Worm (Caenorhabditis elegans) whole organism, L3 larva: ENCODE results near the gene K03B8.14.
A peak's percentile ranks its signal among the peaks of the same experiment; 100 is the strongest.

Experiments
- ZK546.5 ChIP-seq: sonication (generic microtip); optimal IDR thresholded peaks from 2 replicates; lab custom pipeline; 2017; ENCODE audit warnings: missing biosample characterization, missing genetic modification characterization
- ama-1 ChIP-seq: fragments of 150-350 bp; optimal IDR thresholded peaks from 2 replicates; lab custom pipeline; 2018
- ceh-16 ChIP-seq: sonication (generic microtip); optimal IDR thresholded peaks from 2 replicates; lab custom pipeline; 2017; ENCODE audit warnings: missing biosample characterization, missing genetic modification characterization
- ceh-28 ChIP-seq: fragments of 150-350 bp; optimal IDR thresholded peaks from 2 replicates; lab custom pipeline; 2014; ENCODE audit warnings: missing biosample characterization, missing genetic modification reagents, missing genetic modification characterization
- ceh-82 ChIP-seq: fragments of 150-350 bp; optimal IDR thresholded peaks from 2 replicates; lab custom pipeline; 2014; ENCODE audit warnings: missing biosample characterization, missing genetic modification characterization
- egl-5 ChIP-seq: fragments of 150-350 bp; optimal IDR thresholded peaks from 2 replicates; lab custom pipeline; 2017; ENCODE audit warnings: missing biosample characterization, missing genetic modification reagents, missing genetic modification characterization, inconsistent platforms
- elt-1 ChIP-seq: fragments of 150-350 bp; optimal IDR thresholded peaks from 2 replicates; lab custom pipeline; 2014; ENCODE audit warnings: missing biosample characterization, missing genetic modification characterization
- elt-2 ChIP-seq: sonication (generic microtip); optimal IDR thresholded peaks from 2 replicates; lab custom pipeline; 2016; ENCODE audit warnings: missing genetic modification reagents, mild to moderate bottlenecking, missing genetic modification characterization, missing compliant biosample characterization
- elt-3 ChIP-seq, 3 experiments: fragments of 150-350 bp in 1 of 3; sonication (generic microtip) in 2 of 3; optimal IDR thresholded peaks; 2 replicates in 2 of 3; 4 replicates in 1 of 3; lab custom pipeline; 2014 to 2017; ENCODE audit warnings: missing biosample characterization in 3 of 3, missing genetic modification characterization in 3 of 3
- fkh-10 ChIP-seq: sonication (generic microtip); optimal IDR thresholded peaks from 2 replicates; lab custom pipeline; 2017; ENCODE audit warnings: missing biosample characterization, missing genetic modification reagents, missing genetic modification characterization
- fkh-2 ChIP-seq: fragments of 150-350 bp; optimal IDR thresholded peaks from 2 replicates; lab custom pipeline; 2014; ENCODE audit warnings: missing biosample characterization, missing genetic modification reagents, missing genetic modification characterization
- hmg-11 ChIP-seq: sonication (generic microtip); optimal IDR thresholded peaks from 2 replicates; lab custom pipeline; 2016; ENCODE audit warnings: missing genetic modification characterization, missing compliant biosample characterization
- jun-1 ChIP-seq: fragments of 150-350 bp; optimal IDR thresholded peaks from 2 replicates; lab custom pipeline; 2014; ENCODE audit warnings: missing biosample characterization, missing genetic modification reagents, missing genetic modification characterization
- lin-15B ChIP-seq: fragments of 150-350 bp; optimal IDR thresholded peaks from 2 replicates; lab custom pipeline; 2014; ENCODE audit warnings: missing biosample characterization, missing genetic modification characterization
- lin-39 ChIP-seq: fragments of 150-350 bp; optimal IDR thresholded peaks from 2 replicates; lab custom pipeline; 2018; ENCODE audit warnings: missing biosample characterization, missing genetic modification reagents, missing genetic modification characterization
- mdl-1 ChIP-seq: fragments of 150-350 bp; optimal IDR thresholded peaks from 2 replicates; lab custom pipeline; 2014; ENCODE audit warnings: missing biosample characterization, missing genetic modification characterization
- mml-1 ChIP-seq: fragments of 150-350 bp; sonication (generic microtip); optimal IDR thresholded peaks from 3 replicates; lab custom pipeline; 2014; ENCODE audit warnings: missing biosample characterization, missing genetic modification characterization
- nfya-1 ChIP-seq: sonication (generic microtip); optimal IDR thresholded peaks from 2 replicates; lab custom pipeline; 2017; ENCODE audit warnings: missing genetic modification characterization, mild to moderate bottlenecking, missing compliant biosample characterization, antibody characterized with exemption, moderate library complexity; ENCODE audit not compliant: insufficient read depth
- nhr-12 ChIP-seq: fragments of 150-350 bp; optimal IDR thresholded peaks from 2 replicates; lab custom pipeline; 2014; ENCODE audit warnings: missing biosample characterization, missing genetic modification characterization
- nhr-28 ChIP-seq: fragments of 150-350 bp; optimal IDR thresholded peaks from 2 replicates; lab custom pipeline; 2014; ENCODE audit warnings: missing biosample characterization, missing genetic modification characterization
- nhr-76 ChIP-seq: fragments of 150-350 bp; sonication (generic microtip); optimal IDR thresholded peaks from 5 replicates; lab custom pipeline; 2014; ENCODE audit warnings: missing biosample characterization, missing genetic modification characterization
- nhr-77 ChIP-seq: fragments of 150-350 bp; optimal IDR thresholded peaks from 2 replicates; lab custom pipeline; 2014; ENCODE audit warnings: missing biosample characterization, missing genetic modification characterization
- pha-4 ChIP-seq: fragments of 150-350 bp; optimal IDR thresholded peaks from 2 replicates; lab custom pipeline; 2014; ENCODE audit warnings: missing biosample characterization, missing genetic modification reagents, missing genetic modification characterization
- pqm-1 ChIP-seq: fragments of 150-350 bp; optimal IDR thresholded peaks from 2 replicates; lab custom pipeline; 2017; ENCODE audit warnings: missing biosample characterization, missing genetic modification characterization, inconsistent platforms
- sea-2 ChIP-seq: fragments of 150-350 bp; sonication (generic microtip); optimal IDR thresholded peaks from 4 replicates; lab custom pipeline; 2014; ENCODE audit warnings: missing biosample characterization, missing genetic modification reagents, missing genetic modification characterization
- skn-1 ChIP-seq: fragments of 150-350 bp; optimal IDR thresholded peaks from 2 replicates; lab custom pipeline; 2014; ENCODE audit warnings: missing biosample characterization, missing genetic modification characterization
- tbx-2 ChIP-seq: sonication (generic microtip); optimal IDR thresholded peaks from 2 replicates; lab custom pipeline; 2016; ENCODE audit warnings: mild to moderate bottlenecking, missing genetic modification characterization, missing compliant biosample characterization
- unc-39 ChIP-seq: sonication (generic microtip); optimal IDR thresholded peaks from 4 replicates; lab custom pipeline; 2017; ENCODE audit warnings: missing biosample characterization, missing genetic modification characterization
- unc-62 ChIP-seq: fragments of 150-350 bp; sonication (generic microtip); optimal IDR thresholded peaks from 4 replicates; lab custom pipeline; 2014; ENCODE audit warnings: missing biosample characterization, missing genetic modification reagents, missing genetic modification characterization
- ztf-4 ChIP-seq: fragments of 150-350 bp; optimal IDR thresholded peaks from 2 replicates; lab custom pipeline; 2014; ENCODE audit warnings: missing biosample characterization, missing genetic modification characterization

The K03B8.14 gene

DNA sequence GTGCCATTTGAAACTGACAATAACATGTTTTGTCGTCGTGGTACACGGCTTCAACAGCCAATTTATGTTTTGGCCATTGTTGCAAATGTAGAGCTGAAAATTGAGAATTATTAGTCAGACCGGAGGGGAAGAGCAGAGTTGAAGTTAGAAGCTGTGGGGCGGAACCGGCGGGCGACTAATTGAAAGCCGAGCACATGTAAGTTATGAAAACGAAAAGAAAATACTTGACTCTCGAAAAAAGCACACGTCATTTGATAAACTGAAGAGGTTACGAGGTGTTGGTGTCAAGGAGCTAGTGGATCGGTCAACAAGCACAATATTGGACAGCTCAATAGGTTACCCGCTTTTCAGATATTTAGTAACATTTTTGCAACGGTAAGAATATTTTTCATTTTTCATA, 24.2 kb upstream of the K03B8.14 start, which contains the start of gene dop-5:
Gene dop-5 (minus strand): TSS at position 101 of the 400 bp plus-strand sequence.
- TF ChIP-seq ceh-28 (tag; lab: Kevin White, UChicago) = no peak
- TF ChIP-seq ama-1 = no peak

ce11 chrV:11372284-11372878, 17.9 kb upstream of the K03B8.14 start:
- TF ChIP-seq mdl-1 (tag; lab: Kevin White, UChicago) (no peak), ztf-4 (tag; lab: Kevin White, UChicago) (no peak), elt-3 (tag; optimal IDR thresholded peaks at IDR 0.05; lab: Kevin White, UChicago) (no peak)

DNA sequence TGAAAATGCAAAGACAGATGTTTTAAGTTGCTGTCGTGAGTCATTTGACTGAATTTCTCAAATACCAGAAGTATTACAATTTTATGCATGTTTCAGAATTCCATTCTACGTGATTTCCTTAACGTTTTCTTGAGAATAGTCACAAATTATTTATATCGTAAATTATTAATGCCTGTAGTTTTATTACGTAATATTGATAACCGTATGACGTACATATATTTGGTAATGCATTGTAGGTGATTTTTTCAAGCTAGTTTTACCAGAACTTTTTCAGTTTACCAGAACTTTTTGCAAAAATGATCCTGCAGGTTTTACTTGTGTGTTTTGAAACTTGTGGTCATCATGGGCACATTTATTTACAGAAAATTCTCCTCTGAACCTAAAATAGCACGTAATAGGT, 16.4 kb upstream of the K03B8.14 start:
- no peak for TF ChIP-seq ceh-82 (tag; lab: Kevin White, UChicago)
- no peak for TF ChIP-seq nhr-76 (tag; lab: Kevin White, UChicago)
- no peak for TF ChIP-seq sea-2 (GFP tag; lab: Kevin White, UChicago)
- no peak for TF ChIP-seq unc-62 (GFP tag; lab: Kevin White, UChicago)
- no peak for TF ChIP-seq nhr-77
- no peak for TF ChIP-seq ceh-28 (tag; lab: Kevin White, UChicago)
- TF ChIP-seq ceh-16 (tag; lab: Kevin White, UChicago) = no peak
- no peak for TF ChIP-seq ZK546.5 (tag; lab: Kevin White, UChicago)
- TF ChIP-seq fkh-2 = no peak
- no peak for TF ChIP-seq nhr-12 (tag; lab: Kevin White, UChicago)

DNA sequence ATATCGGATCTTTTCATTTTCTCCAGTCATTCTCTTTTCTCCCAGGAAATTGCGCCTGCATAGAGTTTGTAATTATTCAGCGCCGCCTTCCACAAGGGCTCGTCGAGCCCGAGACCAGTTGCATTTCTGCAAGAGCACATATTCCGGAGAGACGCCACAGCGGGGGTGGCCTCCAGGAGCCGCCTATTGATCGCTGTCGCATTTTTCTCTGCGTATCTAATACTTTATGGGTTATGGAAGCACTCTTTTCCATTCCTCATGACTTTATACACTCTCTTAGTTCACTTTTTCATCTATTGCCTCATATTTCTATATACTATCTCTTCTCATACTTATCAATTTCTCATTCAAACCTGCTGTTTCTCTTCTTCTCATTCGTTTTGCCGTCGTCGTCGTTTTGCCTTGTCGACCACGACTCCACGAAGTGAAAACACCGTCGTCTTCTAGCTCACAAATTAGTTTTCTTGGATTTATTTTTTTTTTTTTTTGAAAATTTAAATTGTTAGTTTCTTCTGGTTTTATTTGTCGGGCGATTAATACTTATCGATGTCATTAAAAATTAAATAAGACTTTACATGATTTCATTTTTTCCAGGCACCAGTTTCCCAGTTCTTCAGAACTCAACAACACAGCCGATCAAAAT, 15.0 kb upstream of the K03B8.14 start, which contains the start of gene cnb-1:
Gene cnb-1 (plus strand): TSS at position 593 of the 643 bp plus-strand sequence.
- TF ChIP-seq hmg-11 (tag; lab: Kevin White, UChicago) = peak; percentile 96
- TF ChIP-seq mml-1 (tag; lab: Kevin White, UChicago) = no peak
- peak; percentile 11 for TF ChIP-seq lin-15B
- TF ChIP-seq elt-2 (tag; lab: Kevin White, UChicago) = peak; percentile 45
- peak; percentile 79 for TF ChIP-seq lin-39
- TF ChIP-seq ceh-16 (tag; lab: Kevin White, UChicago) = no peak
- TF ChIP-seq fkh-10 = peak; percentile 18
- peak; percentile 77 for TF ChIP-seq ceh-28 (tag; lab: Kevin White, UChicago)
- peak; percentile 23 for TF ChIP-seq jun-1 (tag; lab: Kevin White, UChicago)
- no peak for TF ChIP-seq sea-2 (GFP tag; lab: Kevin White, UChicago)
- peak; percentile 49 for TF ChIP-seq pha-4 (tag; lab: Kevin White, UChicago)
- TF ChIP-seq egl-5 = peak; percentile 8
- TF ChIP-seq tbx-2 = peak; percentile 52
- peak; percentile 51 for TF ChIP-seq skn-1 (tag; lab: Kevin White, UChicago)
- TF ChIP-seq unc-39 (tag; lab: Kevin White, UChicago) = no peak
- TF ChIP-seq nhr-28 (tag; lab: Kevin White, UChicago) = no peak
- TF ChIP-seq pqm-1 = peak; percentile 28
- TF ChIP-seq nfya-1 = peak; percentile 77

DNA sequence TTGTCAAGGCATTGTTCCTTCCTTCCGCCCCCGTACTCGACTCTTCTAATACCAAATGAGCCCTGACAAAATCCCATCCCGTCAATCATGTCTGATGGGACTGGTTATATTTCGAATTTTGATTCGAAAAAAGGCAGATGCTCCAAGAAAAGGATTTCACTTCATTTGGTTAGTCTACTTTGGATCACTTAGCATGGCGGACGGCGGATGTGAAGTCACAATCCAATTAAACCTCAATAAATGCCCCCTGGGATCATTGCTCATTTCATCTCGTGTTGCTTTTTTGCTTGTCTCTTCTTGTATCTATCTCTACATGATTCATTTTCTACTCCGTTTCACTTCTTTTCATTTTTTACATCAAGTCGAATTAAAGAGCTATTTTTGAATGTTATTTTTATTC, 11.0 kb upstream of the K03B8.14 start:
- TF ChIP-seq unc-62 (GFP tag; lab: Kevin White, UChicago) (no peak), mdl-1 (tag; lab: Kevin White, UChicago) (no peak), lin-39 (peak; percentile 38), nfya-1 (no peak), elt-3 (tag; optimal IDR thresholded peaks at IDR 0.05; lab: Kevin White, UChicago) (no peak)

- TF ChIP-seq elt-1 (tag; lab: Kevin White, UChicago) (no peak), fkh-10 (peak; percentile 49)
Measured at ce11 chrV:11380571-11380970, 9.7 kb upstream of the K03B8.14 start.
